Worm (Caenorhabditis elegans): ENCODE measurements around the gene T19H12.2.

T19H12.2 gene

DNA sequence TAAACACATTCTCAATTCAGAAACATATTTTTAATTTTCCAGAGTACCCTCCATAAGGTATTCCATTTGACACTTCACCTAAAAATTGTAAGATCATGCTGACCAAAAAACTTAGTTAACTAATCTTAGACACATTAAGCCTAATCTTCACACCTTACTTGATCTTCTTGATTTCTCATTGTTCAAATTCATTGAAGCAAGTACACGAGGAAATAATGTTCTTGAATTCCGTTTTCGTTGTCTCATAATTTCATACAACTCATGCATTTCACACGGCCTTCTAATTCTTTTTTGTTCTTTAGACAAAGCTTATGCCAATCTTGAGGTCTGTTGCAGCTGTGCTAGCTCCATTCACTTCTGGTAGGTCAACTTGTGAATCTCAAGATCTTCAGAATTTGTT, 18.2 kb upstream of the T19H12.2 start, which contains the start of gene srd-33 (continued):
- TF ChIP-seq php-3 (GFP tag; IDR thresholded peaks at IDR 0.05) (no peak), ama-1 (optimal IDR thresholded peaks at IDR 0.05) (no peak), egl-27 (tag; optimal IDR thresholded peaks at IDR 0.05) (no peak)

DNA sequence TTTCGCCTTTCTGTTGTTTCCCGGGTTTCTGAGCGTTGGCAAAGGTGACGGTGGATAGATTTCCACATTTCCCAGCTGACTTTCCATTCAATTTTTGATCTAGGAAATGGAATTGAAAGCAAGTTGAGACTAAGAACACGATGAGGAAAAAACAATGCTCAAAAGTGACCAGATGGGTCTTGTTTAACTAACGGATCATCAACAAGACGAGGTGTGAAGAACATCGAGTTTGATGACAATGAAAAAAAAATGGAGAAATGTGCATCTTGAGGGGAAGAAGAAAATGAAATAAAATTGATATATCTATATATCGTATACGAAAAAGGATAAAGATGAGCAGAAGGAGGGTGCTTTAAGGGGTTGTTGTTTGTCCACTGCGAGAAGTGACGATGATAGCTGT, 12.6 kb upstream of the T19H12.2 start, which contains the start of gene T19H12.6:
Gene T19H12.6, minus strand, starts transcription at position 101 of the 400 bp plus-strand sequence.
- TF ChIP-seq hmg-1.1 (GFP tag; IDR thresholded peaks at IDR 0.05) (no peak), nhr-41 (GFP tag; IDR thresholded peaks at IDR 0.05) (no peak), dmd-9 (GFP tag; IDR thresholded peaks at IDR 0.05) (no peak), ces-1 (GFP tag; optimal IDR thresholded peaks at IDR 0.05) (no peak), aha-1 (tag) (no peak), zag-1 (tag; optimal IDR thresholded peaks at IDR 0.05) (no peak), daf-8 (GFP tag; IDR thresholded peaks at IDR 0.05) (no peak), gei-8 (GFP tag; optimal IDR thresholded peaks at IDR 0.05) (no peak), daf-16 (GFP tag; optimal IDR thresholded peaks at IDR 0.05) (no peak), daf-16 (tag; optimal IDR thresholded peaks at IDR 0.05) (no peak), nhr-48 (tag; optimal IDR thresholded peaks at IDR 0.05) (no peak), zip-2 (tag; optimal IDR thresholded peaks at IDR 0.05) (no peak)

DNA sequence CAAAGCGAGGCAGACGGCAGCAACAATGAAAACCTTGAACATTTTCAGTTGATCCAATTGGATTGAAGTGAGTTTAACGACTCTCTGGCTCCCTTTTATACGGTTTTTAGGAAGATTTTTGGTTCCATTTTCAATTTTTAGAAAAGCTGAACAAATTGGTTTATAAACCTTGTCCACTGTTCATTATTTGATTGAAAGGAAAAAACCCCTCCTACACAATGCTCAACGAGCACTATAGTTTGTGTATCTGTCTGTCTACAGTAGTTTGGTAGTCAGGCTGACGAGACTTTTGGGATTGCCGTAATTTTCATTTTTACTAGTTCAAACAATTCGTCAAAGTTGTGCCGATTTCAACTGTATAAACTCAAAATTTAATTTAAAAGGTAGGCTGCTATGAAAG, 11.0 kb upstream of the T19H12.2 start, which contains the start of gene T19H12.15:
Gene T19H12.15, minus strand, starts transcription at position 101 of the 400 bp plus-strand sequence.
- no peak for TF ChIP-seq lir-3 (tag; optimal IDR thresholded peaks at IDR 0.05)
- TF ChIP-seq nhr-42 (GFP tag; IDR thresholded peaks at IDR 0.05): no peak
- TF ChIP-seq cey-2 (tag; optimal IDR thresholded peaks at IDR 0.05; ENCODE audit: borderline replicate concordance, insufficient read depth): no peak
- no peak for TF ChIP-seq zfp-2 (tag; optimal IDR thresholded peaks at IDR 0.05)
- TF ChIP-seq duxl-1 (tag; optimal IDR thresholded peaks at IDR 0.05; ENCODE audit: poor library complexity): no peak
- no peak for TF ChIP-seq T20F7.1 (GFP tag; optimal IDR thresholded peaks at IDR 0.05)
- no peak for TF ChIP-seq hlh-30 (tag; optimal IDR thresholded peaks at IDR 0.05; ENCODE audit: insufficient read depth)
- no peak for TF ChIP-seq ceh-62 (tag; optimal IDR thresholded peaks at IDR 0.05)
- no peak for TF ChIP-seq dmd-9 (GFP tag; IDR thresholded peaks at IDR 0.05)

ce11 chrV:4881377-4881776, 8.9 kb upstream of the T19H12.2 start, which contains the start of gene str-32:
Gene str-32 (minus strand): TSS chrV:4881477.
- TF ChIP-seq ceh-28 (tag; optimal IDR thresholded peaks at IDR 0.05) (no peak), set-16 (GFP tag; IDR thresholded peaks at IDR 0.05) (no peak), R02D3.7 (tag; optimal IDR thresholded peaks at IDR 0.05) (no peak)

DNA sequence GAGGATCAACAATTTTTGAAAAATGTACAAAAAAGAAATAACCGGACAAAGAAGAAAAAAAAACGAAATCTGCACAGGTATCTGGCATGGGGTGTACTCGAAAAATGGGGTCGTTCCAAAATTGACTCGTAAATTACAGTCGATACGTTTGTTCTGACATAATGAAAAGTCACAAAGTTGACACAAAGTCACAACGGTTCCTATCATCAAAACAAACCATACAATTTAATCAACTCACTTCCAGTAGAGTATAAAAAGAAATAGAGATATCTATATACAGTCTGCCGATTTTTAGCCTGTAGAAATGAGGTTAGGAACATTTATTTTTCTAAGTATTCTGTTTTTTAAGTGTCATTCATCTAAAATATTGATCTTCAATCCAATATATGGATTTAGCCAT, 5.7 kb upstream of the T19H12.2 start, which contains the start of gene T19H12.12:
Gene T19H12.12, plus strand, starts transcription at position 301 of the 400 bp plus-strand sequence.
- TF ChIP-seq arid-1 (GFP tag; conservative IDR thresholded peaks at IDR 0.05): no peak
- no peak for TF ChIP-seq mxl-3 (GFP tag; optimal IDR thresholded peaks at IDR 0.05)
- no peak for TF ChIP-seq lin-38 (GFP tag; IDR thresholded peaks at IDR 0.05)
- TF ChIP-seq R02D3.7 (tag; optimal IDR thresholded peaks at IDR 0.05): no peak
- TF ChIP-seq F37D6.2 (tag; optimal IDR thresholded peaks at IDR 0.05): no peak
- TF ChIP-seq spr-3 (GFP tag; optimal IDR thresholded peaks at IDR 0.05): no peak
- TF ChIP-seq tra-1 (GFP tag; IDR thresholded peaks at IDR 0.05): no peak
- no peak for TF ChIP-seq lin-39 (tag; optimal IDR thresholded peaks at IDR 0.05)
- no peak for TF ChIP-seq D1046.2 (GFP tag; IDR thresholded peaks at IDR 0.05)
- TF ChIP-seq nhr-76 (tag; optimal IDR thresholded peaks at IDR 0.05): no peak
- TF ChIP-seq nhr-48 (tag; optimal IDR thresholded peaks at IDR 0.05): no peak
- TF ChIP-seq ceh-20 (GFP tag; IDR thresholded peaks at IDR 0.05): no peak
- TF ChIP-seq rbr-2 (tag; optimal IDR thresholded peaks at IDR 0.05): no peak
- TF ChIP-seq nhr-10 (tag; optimal IDR thresholded peaks at IDR 0.05): no peak
- no peak for TF ChIP-seq Y48G9A.11 (GFP tag; IDR thresholded peaks at IDR 0.05)
- TF ChIP-seq aly-2 (tag; optimal IDR thresholded peaks at IDR 0.05): no peak

All from whole organism, L4 larva.